Fruit fly (Drosophila melanogaster) Kc167 (cell line): Measurements from ENCODE around the gene GABA-B-R1.

Source experiments
- Myc ChIP-seq: fragments of >200 bp; optimal IDR thresholded peaks from 2 replicates; lab custom pipeline; 2017; ENCODE audit warnings: missing external identifiers
- Sin3A ChIP-seq: fragments of >200 bp; optimal IDR thresholded peaks from 2 replicates; lab custom pipeline; 2018; ENCODE audit warnings: missing external identifiers
- h ChIP-seq: fragments of >200 bp; optimal IDR thresholded peaks from 3 replicates; lab custom pipeline; 2018; ENCODE audit warnings: missing external identifiers
- insv ChIP-seq: fragments of >200 bp; optimal IDR thresholded peaks from 3 replicates; lab custom pipeline; 2018; ENCODE audit warnings: missing external identifiers
- psq ChIP-seq: fragments of >200 bp; optimal IDR thresholded peaks from 2 replicates; lab custom pipeline; 2017; ENCODE audit warnings: missing external identifiers
- ttk ChIP-seq: sonication (Bioruptor generic); optimal IDR thresholded peaks from 2 replicates; lab custom pipeline; 2017; ENCODE audit warnings: missing external identifiers

Gene GABA-B-R1

DNA sequence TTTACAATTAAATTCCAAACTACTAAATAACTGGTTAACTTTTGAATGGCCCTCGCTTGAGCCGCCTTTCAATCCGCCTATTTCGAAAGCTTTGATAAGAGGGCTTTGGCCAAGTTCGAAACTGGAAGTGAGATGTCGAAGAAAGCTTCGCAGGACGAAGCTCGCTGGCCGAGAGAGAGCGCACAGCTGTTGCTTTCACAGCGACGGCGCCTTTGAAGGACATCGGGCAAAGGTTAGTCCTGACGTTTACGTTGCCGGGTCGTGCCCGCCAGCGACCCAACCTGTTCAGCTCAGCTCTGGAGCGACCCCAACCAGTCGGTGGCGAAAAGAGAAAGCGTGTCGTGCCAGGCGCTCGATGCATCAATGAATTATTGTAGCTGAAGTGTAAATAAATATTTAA lies 4.4 kb upstream of the GABA-B-R1 start:
- no peak for TF ChIP-seq h (lab: Kevin White, UChicago)
- no peak for TF ChIP-seq ttk (lab: Kevin White, UChicago)
- no peak for TF ChIP-seq insv (lab: Kevin White, UChicago)
- no peak for TF ChIP-seq psq (lab: Kevin White, UChicago)

DNA sequence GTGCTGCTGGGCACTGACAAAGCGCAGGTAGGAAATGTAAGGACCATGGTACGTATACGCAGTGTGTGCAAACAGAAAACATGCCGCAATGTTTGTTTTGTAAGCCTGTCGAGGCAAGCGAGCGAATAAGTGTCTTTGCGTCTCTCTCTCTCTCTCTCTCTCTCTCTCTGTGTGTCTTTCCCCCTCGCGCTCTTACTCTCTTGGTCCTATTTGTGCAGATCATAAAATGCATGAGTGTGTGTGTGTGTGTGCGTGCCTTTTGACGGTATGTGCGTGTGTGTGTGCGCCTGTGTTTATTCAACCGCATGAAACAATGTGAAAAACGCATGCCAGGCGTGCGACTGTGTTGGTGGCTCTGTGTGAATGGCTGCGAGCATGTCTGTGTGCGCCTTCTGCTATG lies 2.6 kb upstream of the GABA-B-R1 start:
- TF ChIP-seq psq (lab: Kevin White, UChicago), result no peak

- no peak for TF ChIP-seq insv (lab: Kevin White, UChicago)
- no peak for TF ChIP-seq Myc (lab: Kevin White, UChicago)
- TF ChIP-seq psq (lab: Kevin White, UChicago), result no peak
- no peak for TF ChIP-seq h (lab: Kevin White, UChicago)
- no peak for TF ChIP-seq ttk (lab: Kevin White, UChicago)
- no peak for TF ChIP-seq Sin3A
Measured at dm6 chr2L:15026582-15026981, 10.5 kb downstream of the GABA-B-R1 start, which contains the start of gene CG33310. CG33310 (plus strand) TSS chr2L:15026882.

dm6 chr2L:15031650-15032049 lies 15.5 kb downstream of the GABA-B-R1 start, which contains the start of gene CG31832:
CG31832 (minus strand) TSS chr2L:15031750.
- no peak for TF ChIP-seq insv (lab: Kevin White, UChicago)
- no peak for TF ChIP-seq psq (lab: Kevin White, UChicago)
- TF ChIP-seq ttk (lab: Kevin White, UChicago), result no peak
- TF ChIP-seq Sin3A, result no peak
- TF ChIP-seq Myc (lab: Kevin White, UChicago), result no peak
- TF ChIP-seq h (lab: Kevin White, UChicago), result no peak

dm6 chr2L:15035366-15035765 lies 19.2 kb downstream of the GABA-B-R1 start, which contains the start of gene yellow-c:
yellow-c (plus strand) TSS chr2L:15035394.
- TF ChIP-seq Sin3A, result no peak
- TF ChIP-seq insv (lab: Kevin White, UChicago), result no peak
- no peak for TF ChIP-seq ttk (lab: Kevin White, UChicago)
- no peak for TF ChIP-seq h (lab: Kevin White, UChicago)
- TF ChIP-seq psq (lab: Kevin White, UChicago), result no peak
- TF ChIP-seq Myc (lab: Kevin White, UChicago), result no peak

DNA sequence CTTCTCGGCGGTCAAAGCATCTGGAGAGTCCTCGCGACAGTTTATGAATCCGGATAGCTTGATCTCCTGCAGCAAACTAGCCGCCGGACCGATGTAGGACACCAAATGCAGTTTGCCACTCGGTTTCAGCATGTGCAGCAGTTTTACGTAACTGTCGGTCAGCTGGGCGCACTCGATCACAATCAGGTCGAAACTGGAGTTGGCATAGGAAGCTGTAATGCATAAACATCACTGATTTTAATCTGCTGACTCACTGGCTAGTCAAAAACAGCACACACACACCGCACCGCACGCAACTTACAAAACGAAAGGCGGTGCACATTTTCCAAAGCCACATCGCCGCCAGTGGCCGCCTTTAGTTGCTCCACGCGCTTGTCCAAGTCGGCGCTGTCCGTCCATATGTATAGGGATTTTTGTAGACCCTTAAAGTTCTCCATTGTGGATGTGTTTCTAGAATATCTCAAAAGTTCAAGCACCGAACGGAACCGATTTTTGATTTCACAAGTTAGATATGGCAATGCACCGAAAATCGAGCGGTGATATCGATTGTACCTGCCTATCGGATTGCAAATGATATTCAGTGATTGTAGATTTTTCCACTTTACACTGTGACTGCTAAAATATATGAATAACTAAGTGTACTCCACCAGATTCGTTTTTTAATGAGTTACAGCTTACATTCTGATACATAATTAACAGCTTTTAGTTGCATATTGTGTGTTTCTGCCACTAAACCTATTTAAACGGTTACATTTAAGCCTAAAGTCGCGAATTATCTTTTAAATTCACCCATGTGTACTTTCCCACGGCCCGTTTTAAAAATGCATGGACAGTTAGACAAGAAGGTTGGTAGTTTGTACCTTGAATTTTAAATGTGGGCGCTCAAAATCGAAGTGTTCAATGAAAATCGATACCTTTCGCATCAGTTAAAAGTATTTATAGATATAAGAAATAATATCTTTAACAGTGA lies 22.5 kb downstream of the GABA-B-R1 start, which contains the start of gene CIAPIN1:
CIAPIN1 (minus strand) TSS at position 523 of the 970 bp plus-strand sequence.
- TF ChIP-seq h (lab: Kevin White, UChicago) (no peak), ttk (lab: Kevin White, UChicago) (no peak)

DNA sequence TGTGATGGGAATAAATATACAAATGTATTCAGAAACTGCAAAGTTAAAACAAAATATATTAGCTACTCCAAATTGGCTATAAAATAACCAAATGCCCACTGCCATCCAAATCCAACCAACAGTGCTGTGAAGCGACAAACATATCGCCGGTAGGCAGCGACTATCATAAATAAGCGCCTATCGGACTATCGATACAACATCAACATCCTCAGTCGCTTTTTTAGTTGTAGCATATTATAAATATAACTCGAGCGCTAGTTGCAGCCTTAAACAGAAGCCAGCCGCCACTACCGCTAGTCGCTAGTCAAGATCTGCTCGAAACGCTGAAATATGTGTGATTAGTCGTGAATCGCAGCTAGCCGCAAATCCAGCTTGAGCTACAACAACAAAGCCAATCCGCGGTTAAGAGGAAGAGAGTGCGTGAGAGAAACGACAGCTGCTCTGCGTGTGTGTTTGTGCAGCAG lies 23.2 kb downstream of the GABA-B-R1 start:
- TF ChIP-seq Sin3A (no peak), ttk (lab: Kevin White, UChicago) (no peak), Myc (lab: Kevin White, UChicago) (no peak), h (lab: Kevin White, UChicago) (no peak), insv (lab: Kevin White, UChicago) (no peak), psq (lab: Kevin White, UChicago) (no peak)

DNA sequence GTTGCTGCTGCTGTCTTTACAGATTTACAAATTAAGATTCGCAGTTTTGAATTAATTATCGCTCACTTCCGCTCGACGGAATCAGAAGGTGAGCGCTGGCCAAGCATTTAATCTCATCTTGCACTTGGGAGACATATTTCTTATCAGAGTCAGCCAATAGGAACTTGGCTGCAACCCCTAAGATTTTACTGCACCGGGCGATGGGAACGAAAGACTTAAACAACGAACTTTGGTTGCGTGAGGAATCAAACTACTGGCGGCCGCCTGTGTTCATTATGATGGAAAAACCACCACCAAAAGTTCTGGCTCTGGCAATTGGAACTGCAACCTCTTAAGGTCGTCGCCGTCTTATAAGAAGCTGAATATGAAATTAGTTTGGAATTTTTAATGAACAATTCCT lies 27.6 kb downstream of the GABA-B-R1 start:
- TF ChIP-seq ttk (lab: Kevin White, UChicago) (no peak), Sin3A (no peak), insv (lab: Kevin White, UChicago) (no peak), Myc (lab: Kevin White, UChicago) (no peak), psq (lab: Kevin White, UChicago) (no peak), h (lab: Kevin White, UChicago) (no peak)

dm6 chr2L:15052805-15053388 lies 36.8 kb downstream of the GABA-B-R1 start:
- TF ChIP-seq insv (lab: Kevin White, UChicago) (no peak), ttk (lab: Kevin White, UChicago) (no peak), h (lab: Kevin White, UChicago) (no peak), Sin3A (no peak), Myc (lab: Kevin White, UChicago) (no peak), psq (lab: Kevin White, UChicago) (no peak)

- TF ChIP-seq Sin3A, result no peak
- TF ChIP-seq h (lab: Kevin White, UChicago), result no peak
- TF ChIP-seq insv (lab: Kevin White, UChicago), result no peak
- TF ChIP-seq ttk (lab: Kevin White, UChicago), result no peak
- no peak for TF ChIP-seq psq (lab: Kevin White, UChicago)
- no peak for TF ChIP-seq Myc (lab: Kevin White, UChicago)
Measured at dm6 chr2L:15055105-15055504, 39.0 kb downstream of the GABA-B-R1 start.

DNA sequence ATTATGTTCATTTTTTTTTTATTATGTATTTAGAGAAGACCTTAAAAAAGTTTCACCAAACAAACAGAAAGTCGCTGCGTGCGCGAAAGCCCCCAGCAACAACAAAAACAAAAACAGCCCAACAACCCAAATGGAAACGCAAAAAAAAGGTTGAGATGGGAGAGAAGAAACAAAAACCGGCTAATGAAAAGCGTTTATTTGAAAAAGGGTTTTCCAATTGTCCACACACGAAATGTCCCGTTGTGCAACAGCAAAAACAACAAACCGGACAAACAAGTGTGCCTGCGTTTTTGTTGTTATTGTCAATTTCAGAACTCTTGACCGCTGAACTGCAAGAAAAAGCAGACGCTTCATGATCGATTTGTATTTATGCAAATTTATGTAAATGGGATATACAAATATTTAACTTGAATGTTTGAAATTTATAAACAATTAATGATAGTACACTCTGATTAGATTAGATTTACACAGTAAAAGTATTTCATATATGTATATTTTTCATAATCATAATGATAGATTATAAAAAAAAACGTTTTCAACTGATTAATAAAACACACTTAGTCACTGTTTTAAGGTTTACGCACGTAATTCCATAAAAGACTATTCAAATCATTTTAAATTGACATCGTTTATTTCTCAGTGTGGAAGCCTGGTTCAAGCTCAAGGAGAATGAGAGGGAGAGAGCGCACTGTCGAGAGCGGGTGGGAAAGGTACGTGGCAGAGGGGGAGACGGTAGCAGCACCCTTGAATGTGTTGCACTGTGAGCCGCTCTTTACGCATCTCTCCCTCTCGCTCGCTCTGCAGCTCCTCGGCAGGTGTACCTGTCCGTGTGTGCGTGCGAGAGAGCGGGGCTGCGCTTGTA lies 40.5 kb downstream of the GABA-B-R1 start:
- TF ChIP-seq Myc (lab: Kevin White, UChicago) (no peak), psq (lab: Kevin White, UChicago) (no peak), insv (lab: Kevin White, UChicago) (no peak), Sin3A (no peak), h (lab: Kevin White, UChicago) (no peak), ttk (lab: Kevin White, UChicago) (no peak)
